Fruit fly (Drosophila melanogaster): ENCODE measurements around the gene CG13919.

Gene CG13919

dm6 chr3L:1690727-1691413, 45.6 kb downstream of the CG13919 start (continued):
- TF ChIP-seq CG2889 (GFP tag; IDR thresholded peaks at IDR 0.05) (no peak), Gsc (GFP tag; IDR thresholded peaks at IDR 0.05) (peak; percentile 15; the same call in 1 of the 2 replicates), CG9727 (GFP tag; optimal IDR thresholded peaks at IDR 0.05) (peak; percentile 29), CG8765 (GFP tag; IDR thresholded peaks at IDR 0.05) (peak; percentile 22; the same call in 1 of the 2 replicates), cato (GFP tag; optimal IDR thresholded peaks at IDR 0.05; ENCODE audit: borderline replicate concordance) (no peak), CG10565 (GFP tag; optimal IDR thresholded peaks at IDR 0.05) (no peak), corto (GFP tag; optimal IDR thresholded peaks at IDR 0.05) (no peak), Optix (GFP tag; IDR thresholded peaks at IDR 0.05) (no peak), her (GFP tag; optimal IDR thresholded peaks at IDR 0.05) (no peak), aop (GFP tag; IDR thresholded peaks at IDR 0.05) (no peak), CG1832 (GFP tag; optimal IDR thresholded peaks at IDR 0.05) (no peak), CG11085 (GFP tag; IDR thresholded peaks at IDR 0.05) (no peak), Dp (GFP tag; optimal IDR thresholded peaks at IDR 0.05) (no peak), eyg (GFP tag; optimal IDR thresholded peaks at IDR 0.05) (no peak), stwl (tag; optimal IDR thresholded peaks at IDR 0.05) (no peak), ash1 (GFP tag; optimal IDR thresholded peaks at IDR 0.05) (no peak), CG10543 (GFP tag; optimal IDR thresholded peaks at IDR 0.05) (no peak), CG13296 (GFP tag; optimal IDR thresholded peaks at IDR 0.05) (no peak), CG14441 (GFP tag; IDR thresholded peaks at IDR 0.05) (no peak), CG6854 (GFP tag; optimal IDR thresholded peaks at IDR 0.05) (no peak), lola (GFP tag; optimal IDR thresholded peaks at IDR 0.05) (peak in 1 of 3 experiments; percentile 43), Trl (optimal IDR thresholded peaks at IDR 0.05) (no peak), Trl (GFP tag; optimal IDR thresholded peaks at IDR 0.05) (no peak), CTCF (GFP tag; optimal IDR thresholded peaks at IDR 0.05) (no peak), pb (GFP tag; optimal IDR thresholded peaks at IDR 0.05) (no peak), Abd-B (GFP tag; optimal IDR thresholded peaks at IDR 0.05) (no peak), hb (GFP tag; IDR thresholded peaks at IDR 0.05; ENCODE audit: partially characterized antibody) (no peak), MESR4 (GFP tag; optimal IDR thresholded peaks at IDR 0.05) (no peak), CG17612 (GFP tag; IDR thresholded peaks at IDR 0.05) (peak; percentile 15; the same call in 1 of the 2 replicates), YL-1 (GFP tag; optimal IDR thresholded peaks at IDR 0.05) (no peak), HLHmδ (GFP tag; optimal IDR thresholded peaks at IDR 0.05) (peak; percentile 73), tap (tag; optimal IDR thresholded peaks at IDR 0.05) (no peak), CG2875 (GFP tag; optimal IDR thresholded peaks at IDR 0.05) (peak; percentile 68), CG1233 (GFP tag; optimal IDR thresholded peaks at IDR 0.05) (no peak), D (optimal IDR thresholded peaks at IDR 0.05) (no peak), D (GFP tag; optimal IDR thresholded peaks at IDR 0.05) (peak; percentile 50), ato (GFP tag; IDR thresholded peaks at IDR 0.05; ENCODE audit: partially characterized antibody) (no peak), Sox100B (GFP tag; optimal IDR thresholded peaks at IDR 0.05) (peak; percentile 36), Rx (GFP tag; IDR thresholded peaks at IDR 0.05) (no peak), gcm2 (GFP tag; optimal IDR thresholded peaks at IDR 0.05) (no peak), insv (GFP tag; optimal IDR thresholded peaks at IDR 0.05) (no peak), fu2 (GFP tag; optimal IDR thresholded peaks at IDR 0.05) (no peak), emc (GFP tag; optimal IDR thresholded peaks at IDR 0.05) (no peak), CG1603 (tag; optimal IDR thresholded peaks at IDR 0.05) (peak; percentile 23), CG11695 (GFP tag; IDR thresholded peaks at IDR 0.05) (no peak), CG18011 (GFP tag; optimal IDR thresholded peaks at IDR 0.05) (no peak), CG17328 (GFP tag; IDR thresholded peaks at IDR 0.05) (peak; percentile 50), gce (GFP tag; IDR thresholded peaks at IDR 0.05) (no peak; the same call in 2 of the 3 replicates), Fer2 (tag; optimal IDR thresholded peaks at IDR 0.05) (no peak), CG4820 (GFP tag; optimal IDR thresholded peaks at IDR 0.05) (peak; percentile 50), Hr51 (GFP tag; optimal IDR thresholded peaks at IDR 0.05) (no peak)
